Worm (Caenorhabditis elegans): Measurements from ENCODE around the gene perm-3.

ce11 chrIV:5385020-5385419, 9.6 kb downstream of the perm-3 start, which contains the start of gene F41H10.12:
- TF ChIP-seq nhr-237 (tag; optimal IDR thresholded peaks at IDR 0.05) (no peak), unc-39 (tag; optimal IDR thresholded peaks at IDR 0.05) (no peak), elt-3 (tag; optimal IDR thresholded peaks at IDR 0.05) (no peak), elt-1 (tag; optimal IDR thresholded peaks at IDR 0.05; ENCODE audit: borderline replicate concordance, insufficient read depth) (no peak), lin-13 (tag; optimal IDR thresholded peaks at IDR 0.05) (no peak), lsy-2 (tag; optimal IDR thresholded peaks at IDR 0.05) (no peak), mep-1 (tag; optimal IDR thresholded peaks at IDR 0.05) (no peak), unc-62 (GFP tag; optimal IDR thresholded peaks at IDR 0.05) (no peak), ztf-11 (tag; optimal IDR thresholded peaks at IDR 0.05) (no peak)
